Fruit fly (Drosophila melanogaster): ENCODE measurements around the gene gzl.

gzl gene

DNA sequence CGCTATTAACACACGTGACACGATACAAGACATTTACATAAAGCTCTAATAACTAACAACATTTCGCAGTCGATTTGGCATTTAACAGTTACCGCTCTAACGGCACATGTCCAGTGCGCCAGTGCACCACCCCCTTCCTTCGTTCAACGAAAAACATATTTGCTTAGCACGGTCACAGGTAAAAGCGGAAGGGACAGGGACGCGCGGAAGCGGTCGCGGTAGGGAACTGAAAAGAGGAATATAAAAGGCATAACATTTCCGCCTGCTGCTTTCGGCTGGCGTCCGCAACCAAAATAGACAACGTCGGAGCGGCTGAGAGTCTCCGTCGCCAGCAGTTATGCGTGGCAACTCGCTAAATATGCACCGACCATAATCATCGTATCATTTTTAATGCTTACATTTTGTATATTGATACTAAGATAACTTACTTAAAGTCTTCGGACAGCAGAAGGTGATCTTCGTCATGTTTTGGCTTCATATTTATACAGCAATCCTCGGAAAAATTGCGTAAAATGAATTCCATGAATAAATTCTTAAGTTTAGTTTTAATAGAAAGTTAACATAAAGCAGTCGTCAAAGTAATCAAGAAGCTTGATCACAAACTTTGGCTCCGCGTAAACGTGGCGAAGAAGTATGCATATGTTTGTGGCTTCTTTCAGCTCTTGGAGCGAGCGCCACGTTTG lies 30.9 kb upstream of the gzl start (continued):
- TF ChIP-seq CG10979 (tag; optimal IDR thresholded peaks at IDR 0.05) = peak; percentile 38
- peak; percentile 48 for TF ChIP-seq CG18262 (tag; optimal IDR thresholded peaks at IDR 0.05)
- TF ChIP-seq CG11085 (GFP tag; IDR thresholded peaks at IDR 0.05) = no peak
- TF ChIP-seq stwl (tag; optimal IDR thresholded peaks at IDR 0.05) = no peak
- TF ChIP-seq D (optimal IDR thresholded peaks at IDR 0.05) = no peak
- peak; percentile 44 for TF ChIP-seq D (GFP tag; optimal IDR thresholded peaks at IDR 0.05)
- peak; percentile 60 for TF ChIP-seq dmrt99B (tag; optimal IDR thresholded peaks at IDR 0.05)
- peak; percentile 12; the same call in 1 of the 3 replicates for TF ChIP-seq ci (GFP tag; IDR thresholded peaks at IDR 0.05)
- TF ChIP-seq Ssrp (tag; optimal IDR thresholded peaks at IDR 0.05) = peak; percentile 21
- no peak for TF ChIP-seq Stat92E (GFP tag; optimal IDR thresholded peaks at IDR 0.05)
- TF ChIP-seq CG18011 (GFP tag; optimal IDR thresholded peaks at IDR 0.05) = no peak
- peak; percentile 22 for TF ChIP-seq NfI (GFP tag; optimal IDR thresholded peaks at IDR 0.05)
- TF ChIP-seq nerfin-1 (tag; optimal IDR thresholded peaks at IDR 0.05) = peak; percentile 20
- no peak for TF ChIP-seq kay (GFP tag; optimal IDR thresholded peaks at IDR 0.05)
- peak; percentile 7 for TF ChIP-seq sug (tag; optimal IDR thresholded peaks at IDR 0.05)
- TF ChIP-seq Hsf (GFP tag; optimal IDR thresholded peaks at IDR 0.05) = peak; percentile 8
- TF ChIP-seq sob (GFP tag; IDR thresholded peaks at IDR 0.05) = 0 out of 2 replicates have a peak, but pooled peaks have one; percentile 14
- peak; percentile 41; the same call in 1 of the 2 replicates for TF ChIP-seq CG31441 (GFP tag; IDR thresholded peaks at IDR 0.05)
- TF ChIP-seq CG17359 (tag; optimal IDR thresholded peaks at IDR 0.05) = peak; percentile 59
- TF ChIP-seq CG2199 (GFP tag; IDR thresholded peaks at IDR 0.05) = peak; percentile 15; the same call in 1 of the 3 replicates
- peak; percentile 13 for TF ChIP-seq CG30403 (GFP tag; optimal IDR thresholded peaks at IDR 0.05)
- TF ChIP-seq CG17829 (tag; optimal IDR thresholded peaks at IDR 0.05) = peak; percentile 36
- TF ChIP-seq PHDP (tag; optimal IDR thresholded peaks at IDR 0.05) = peak; percentile 21
- peak; percentile 33 for TF ChIP-seq D19A (tag; optimal IDR thresholded peaks at IDR 0.05)
- peak; percentile 38 for TF ChIP-seq CG4424 (GFP tag; optimal IDR thresholded peaks at IDR 0.05)
- TF ChIP-seq ase (GFP tag; IDR thresholded peaks at IDR 0.05) = no peak
- peak; percentile 13 for TF ChIP-seq sd (tag; optimal IDR thresholded peaks at IDR 0.05)
- peak; percentile 5 for TF ChIP-seq CG5180 (GFP tag; optimal IDR thresholded peaks at IDR 0.05)
- peak in 1 of 2 experiments; percentile 22 for TF ChIP-seq Pdp1 (GFP tag; optimal IDR thresholded peaks at IDR 0.05)
- no peak for TF ChIP-seq CG18764 (GFP tag; optimal IDR thresholded peaks at IDR 0.05)
- no peak for TF ChIP-seq gsb-n (tag; optimal IDR thresholded peaks at IDR 0.05)
- no peak for TF ChIP-seq CG2875 (GFP tag; optimal IDR thresholded peaks at IDR 0.05)
- TF ChIP-seq dm (GFP tag; optimal IDR thresholded peaks at IDR 0.05) = no peak
- peak; percentile 32 for TF ChIP-seq unpg (GFP tag; optimal IDR thresholded peaks at IDR 0.05)
- no peak for TF ChIP-seq abd-A (tag; optimal IDR thresholded peaks at IDR 0.05)
- TF ChIP-seq HLH4C (GFP tag; IDR thresholded peaks at IDR 0.05; ENCODE audit: partially characterized antibody) = no peak
- peak; percentile 46 for TF ChIP-seq Blimp-1 (GFP tag; optimal IDR thresholded peaks at IDR 0.05)
- peak; percentile 41 for TF ChIP-seq CG13296 (GFP tag; optimal IDR thresholded peaks at IDR 0.05)
- TF ChIP-seq Oaz (GFP tag; IDR thresholded peaks at IDR 0.05) = no peak
- peak; percentile 45 for TF ChIP-seq phol (tag; optimal IDR thresholded peaks at IDR 0.05)
- peak; percentile 4; the same call in 1 of the 2 replicates for TF ChIP-seq CG14014 (GFP tag; IDR thresholded peaks at IDR 0.05)
- TF ChIP-seq CG6272 (GFP tag; IDR thresholded peaks at IDR 0.05) = no peak
- no peak for TF ChIP-seq maf-S (GFP tag; optimal IDR thresholded peaks at IDR 0.05)
- peak; percentile 34; the same call in 1 of the 3 replicates for TF ChIP-seq row (GFP tag; IDR thresholded peaks at IDR 0.05)
- peak; percentile 44 for TF ChIP-seq CG2678 (tag; optimal IDR thresholded peaks at IDR 0.05)
- peak; percentile 51 for TF ChIP-seq CG2712 (tag; optimal IDR thresholded peaks at IDR 0.05)
- peak; percentile 27 for TF ChIP-seq CG12391 (tag; optimal IDR thresholded peaks at IDR 0.05)
- peak; percentile 9 for TF ChIP-seq CG1233 (GFP tag; optimal IDR thresholded peaks at IDR 0.05)
